Worm (Caenorhabditis elegans): ENCODE results near the gene nspf-3.

DNA sequence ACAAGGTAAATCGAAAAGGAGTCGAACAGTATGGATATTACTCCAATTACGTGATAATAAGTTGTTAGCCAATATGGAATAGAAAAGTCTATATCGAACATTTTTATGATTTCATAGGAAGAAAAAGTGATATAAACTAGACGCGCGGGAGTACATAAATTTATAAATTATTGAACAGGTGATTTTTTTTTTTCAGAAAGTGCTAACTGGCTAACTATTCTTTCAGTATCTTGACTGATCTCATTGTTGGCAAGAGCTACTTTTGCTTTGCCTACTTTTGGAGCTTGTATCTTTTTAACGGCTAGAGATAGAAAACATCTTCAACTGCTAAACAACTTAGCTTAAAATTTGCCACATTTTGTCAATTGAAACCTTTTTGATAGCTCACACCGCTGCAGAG lies 12.8 kb upstream of the nspf-3 start, which contains the start of gene sri-60:
- no peak for TF ChIP-seq ces-1 (GFP tag; optimal IDR thresholded peaks at IDR 0.05)
- no peak for TF ChIP-seq mep-1 (tag; optimal IDR thresholded peaks at IDR 0.05)
- TF ChIP-seq zip-8 (tag; optimal IDR thresholded peaks at IDR 0.05) = no peak
- TF ChIP-seq lin-13 (tag; optimal IDR thresholded peaks at IDR 0.05) = no peak
- no peak for TF ChIP-seq unc-62 (GFP tag; optimal IDR thresholded peaks at IDR 0.05)
- TF ChIP-seq lsy-2 (tag; optimal IDR thresholded peaks at IDR 0.05) = no peak
- TF ChIP-seq nhr-28 (tag; optimal IDR thresholded peaks at IDR 0.05) = no peak
- no peak for TF ChIP-seq nhr-237 (tag; optimal IDR thresholded peaks at IDR 0.05)
- TF ChIP-seq mab-5 (tag; optimal IDR thresholded peaks at IDR 0.05) = no peak
- no peak for TF ChIP-seq M03D4.4 (tag; optimal IDR thresholded peaks at IDR 0.05)
- no peak for TF ChIP-seq nhr-76 (tag; optimal IDR thresholded peaks at IDR 0.05)
- TF ChIP-seq hlh-1 (tag; optimal IDR thresholded peaks at IDR 0.05) = no peak
- no peak for TF ChIP-seq nhr-12 (tag; optimal IDR thresholded peaks at IDR 0.05)
- no peak for TF ChIP-seq snpc-4 (tag; optimal IDR thresholded peaks at IDR 0.05)

Measured in whole organism, mixed stage, embryonic.